Fruit fly (Drosophila melanogaster) S2 (cell line): ENCODE measurements around the gene CG12716.

Experiments used
- CG8478 ChIP-seq: fragments of >200 bp; optimal IDR thresholded peaks from 2 replicates; lab custom pipeline; 2018
- CTCF ChIP-seq, 2 experiments: fragments of >200 bp; optimal IDR thresholded peaks; 2 replicates each; lab custom pipeline; 2018

- TF ChIP-seq CG8478 (lab: Kevin White, UChicago) (no peak), CTCF (optimal IDR thresholded peaks at IDR 0.05; lab: Kevin White, UChicago) (no peak)
These were observed 37.0 kb downstream of the CG12716 start for dm6 chrX:12939021-12939420.
